Fruit fly (Drosophila melanogaster): ENCODE results near the gene CG7778.
A peak's percentile ranks its signal among the peaks of the same experiment; 100 is the strongest.

Gene CG7778

dm6 chr2L:8364006-8364956, 17.9 kb downstream of the CG7778 start, which contains the start of the genes RpS13 and CSN8 (continued):
- peak; percentile 12 for TF ChIP-seq CG1233 (GFP tag; optimal IDR thresholded peaks at IDR 0.05)
- no peak for TF ChIP-seq lilli (GFP tag; optimal IDR thresholded peaks at IDR 0.05)
- no peak for TF ChIP-seq Oli (tag; optimal IDR thresholded peaks at IDR 0.05)
- no peak for TF ChIP-seq CG10565 (GFP tag; optimal IDR thresholded peaks at IDR 0.05)
- peak; percentile 92 for TF ChIP-seq HLH4C (GFP tag; IDR thresholded peaks at IDR 0.05; ENCODE audit: partially characterized antibody)
- TF ChIP-seq ro (GFP tag; IDR thresholded peaks at IDR 0.05) = no peak
- no peak for TF ChIP-seq CG6254 (GFP tag; optimal IDR thresholded peaks at IDR 0.05)
- no peak for TF ChIP-seq Lpt (GFP tag; optimal IDR thresholded peaks at IDR 0.05)
- TF ChIP-seq dm (GFP tag; optimal IDR thresholded peaks at IDR 0.05) = peak; percentile 92
- TF ChIP-seq CG10274 (GFP tag; optimal IDR thresholded peaks at IDR 0.05) = no peak
- no peak for TF ChIP-seq btn (GFP tag; optimal IDR thresholded peaks at IDR 0.05)
- no peak for TF ChIP-seq C15 (GFP tag; IDR thresholded peaks at IDR 0.05)
- TF ChIP-seq CG15696 (tag; optimal IDR thresholded peaks at IDR 0.05) = no peak
- TF ChIP-seq CG4820 (GFP tag; optimal IDR thresholded peaks at IDR 0.05) = no peak
- TF ChIP-seq pan (optimal IDR thresholded peaks at IDR 0.05) = no peak
- TF ChIP-seq pan (GFP tag; optimal IDR thresholded peaks at IDR 0.05 in 1 of 2, IDR thresholded peaks at IDR 0.05 in 1 of 2) = no peak
- peak; percentile 23; the same call in 2 of the 3 replicates for TF ChIP-seq Dbx (GFP tag; IDR thresholded peaks at IDR 0.05)
- TF ChIP-seq CG11085 (GFP tag; IDR thresholded peaks at IDR 0.05) = no peak
- peak in 1 of 2 experiments; percentile 6 for TF ChIP-seq Hr51 (GFP tag; optimal IDR thresholded peaks at IDR 0.05)
- peak; percentile 44 for TF ChIP-seq CG11504 (tag; optimal IDR thresholded peaks at IDR 0.05)
- TF ChIP-seq Blimp-1 (GFP tag; optimal IDR thresholded peaks at IDR 0.05) = no peak
- no peak for TF ChIP-seq gt (GFP tag; IDR thresholded peaks at IDR 0.05)
- TF ChIP-seq knrl (GFP tag; IDR thresholded peaks at IDR 0.05; ENCODE audit: partially characterized antibody) = peak; percentile 95
- TF ChIP-seq Dll (GFP tag; IDR thresholded peaks at IDR 0.05; ENCODE audit: partially characterized antibody) = peak; percentile 97
- no peak for TF ChIP-seq dmrt11E (tag; optimal IDR thresholded peaks at IDR 0.05)
- no peak for TF ChIP-seq yki (optimal IDR thresholded peaks at IDR 0.05)
- no peak for TF ChIP-seq dysf (GFP tag; IDR thresholded peaks at IDR 0.05)
- no peak for TF ChIP-seq az2 (GFP tag; optimal IDR thresholded peaks at IDR 0.05)
- peak; percentile 86 for TF ChIP-seq CG6791 (GFP tag; IDR thresholded peaks at IDR 0.05; ENCODE audit: partially characterized antibody)
- peak; percentile 87; the same call in 2 of the 3 replicates for TF ChIP-seq zen2 (GFP tag; IDR thresholded peaks at IDR 0.05; ENCODE audit: partially characterized antibody)
- TF ChIP-seq CG8281 (tag; optimal IDR thresholded peaks at IDR 0.05) = no peak
- TF ChIP-seq Kr (GFP tag; optimal IDR thresholded peaks at IDR 0.05) = no peak
- TF ChIP-seq CG11247 (GFP tag; IDR thresholded peaks at IDR 0.05) = no peak
- TF ChIP-seq CG9609 (GFP tag; optimal IDR thresholded peaks at IDR 0.05) = no peak
- TF ChIP-seq Eip74EF (GFP tag; optimal IDR thresholded peaks at IDR 0.05) = no peak
- TF ChIP-seq Ets97D (GFP tag; optimal IDR thresholded peaks at IDR 0.05) = peak; percentile 95
- no peak for TF ChIP-seq esg (GFP tag; conservative IDR thresholded peaks at IDR 0.05)
- TF ChIP-seq CG7963 (GFP tag; IDR thresholded peaks at IDR 0.05; ENCODE audit: partially characterized antibody) = peak; percentile 85
- TF ChIP-seq CG43689 (GFP tag; IDR thresholded peaks at IDR 0.05) = no peak
- TF ChIP-seq CG7372 (GFP tag; IDR thresholded peaks at IDR 0.05) = no peak
- TF ChIP-seq tll (GFP tag; optimal IDR thresholded peaks at IDR 0.05) = no peak
- TF ChIP-seq sna (GFP tag; IDR thresholded peaks at IDR 0.05; ENCODE audit: partially characterized antibody) = peak; percentile 95
- no peak for TF ChIP-seq danr (GFP tag; IDR thresholded peaks at IDR 0.05)
- TF ChIP-seq CG8944 (GFP tag; optimal IDR thresholded peaks at IDR 0.05) = no peak
- TF ChIP-seq stc (GFP tag; IDR thresholded peaks at IDR 0.05) = no peak
- TF ChIP-seq CG6854 (GFP tag; optimal IDR thresholded peaks at IDR 0.05) = no peak
- no peak for TF ChIP-seq CG14014 (GFP tag; IDR thresholded peaks at IDR 0.05)
- peak; percentile 67 for TF ChIP-seq CG9797 (GFP tag; optimal IDR thresholded peaks at IDR 0.05)

All from whole organism, embryonic.